Fruit fly (Drosophila melanogaster) whole organism, embryonic: ENCODE measurements around the gene ninaG.

ENCODE experiments used
- Ada2b ChIP-seq: fragments of 200-800 bp; sonication (Bioruptor generic); IDR thresholded peaks from 2 replicates; pipeline ENCODE4 v1.3.6; 2022; ENCODE audit warnings: missing biosample characterization, missing genetic modification characterization
- Bdp1 ChIP-seq: fragments of 200-800 bp; sonication (Bioruptor generic); optimal IDR thresholded peaks from 3 replicates; lab custom pipeline; 2016; ENCODE audit warnings: missing biosample characterization, missing genetic modification characterization
- CG10209 ChIP-seq: fragments of 200-800 bp; sonication (Bioruptor generic); optimal IDR thresholded peaks from 3 replicates; lab custom pipeline; 2017; ENCODE audit warnings: missing biosample characterization, mild to moderate bottlenecking, missing genetic modification characterization, missing genetic modification reagents
- CG1024 ChIP-seq: fragments of 200-800 bp; sonication (Bioruptor generic); IDR thresholded peaks from 2 replicates; pipeline ENCODE4 v1.3.6; 2022; ENCODE audit warnings: missing biosample characterization, missing genetic modification characterization
- CG11504 ChIP-seq: fragments of 200-800 bp; sonication (Bioruptor generic); optimal IDR thresholded peaks from 3 replicates; lab custom pipeline; 2019; ENCODE audit warnings: missing biosample characterization, mild to moderate bottlenecking, missing genetic modification characterization, moderate library complexity
- CG12219 ChIP-seq: fragments of 200-800 bp; sonication (Bioruptor generic); optimal IDR thresholded peaks from 3 replicates; lab custom pipeline; 2018; ENCODE audit warnings: missing biosample characterization, mild to moderate bottlenecking, missing genetic modification characterization
- CG13296 ChIP-seq: fragments of 200-800 bp; sonication (Bioruptor generic); optimal IDR thresholded peaks from 3 replicates; lab custom pipeline; 2018; ENCODE audit warnings: missing biosample characterization, mild to moderate bottlenecking, missing genetic modification characterization
- CG17186 ChIP-seq: fragments of 200-800 bp; sonication (Bioruptor generic); optimal IDR thresholded peaks from 3 replicates; lab custom pipeline; 2017; ENCODE audit warnings: missing biosample characterization, missing genetic modification reagents, missing genetic modification characterization
- CG17802 ChIP-seq: fragments of 200-800 bp; sonication (Bioruptor generic); optimal IDR thresholded peaks from 2 replicates; lab custom pipeline; 2018; ENCODE audit warnings: missing biosample characterization, mild to moderate bottlenecking, missing genetic modification characterization, moderate library complexity
- CG2129 ChIP-seq: fragments of 200-800 bp; sonication (Bioruptor generic); IDR thresholded peaks from 2 replicates; pipeline ENCODE4 v1.3.6; 2022; ENCODE audit warnings: missing biosample characterization, missing genetic modification characterization; ENCODE audit not compliant: partially characterized antibody
- CG31388 ChIP-seq: fragments of 200-800 bp; sonication (Bioruptor generic); optimal IDR thresholded peaks from 2 replicates; lab custom pipeline; 2016; ENCODE audit warnings: missing biosample characterization, missing genetic modification characterization
- CG4707 ChIP-seq: fragments of 200-800 bp; sonication (Bioruptor generic); optimal IDR thresholded peaks from 2 replicates; lab custom pipeline; 2018; ENCODE audit warnings: missing biosample characterization, mild to moderate bottlenecking, missing genetic modification characterization, moderate library complexity
- CG4730 ChIP-seq: fragments of 200-800 bp; sonication (Bioruptor generic); IDR thresholded peaks from 2 replicates; pipeline ENCODE4 v1.3.6; 2022; ENCODE audit warnings: missing biosample characterization, missing genetic modification characterization
- CG5180 ChIP-seq: fragments of 200-800 bp; sonication (Bioruptor generic); optimal IDR thresholded peaks from 3 replicates; lab custom pipeline; 2017; ENCODE audit warnings: missing biosample characterization, missing genetic modification characterization, mild to moderate bottlenecking, moderate library complexity, missing genetic modification reagents
- CG5953 ChIP-seq: fragments of 200-800 bp; sonication (Bioruptor generic); IDR thresholded peaks from 2 replicates; pipeline ENCODE4 v1.3.6; 2022; ENCODE audit warnings: missing biosample characterization, missing genetic modification characterization
- CG6272 ChIP-seq: fragments of 200-800 bp; sonication (Bioruptor generic); IDR thresholded peaks from 2 replicates; pipeline ENCODE4 v1.3.6; 2022; ENCODE audit warnings: missing biosample characterization, missing genetic modification characterization
- CG6683 ChIP-seq: fragments of 200-800 bp; sonication (Bioruptor generic); optimal IDR thresholded peaks from 2 replicates; lab custom pipeline; 2017; ENCODE audit warnings: missing biosample characterization, mild to moderate bottlenecking, missing genetic modification characterization, missing genetic modification reagents
- CG7928 ChIP-seq: fragments of 200-800 bp; sonication (Bioruptor generic); optimal IDR thresholded peaks from 2 replicates; lab custom pipeline; 2017; ENCODE audit warnings: missing biosample characterization, mild to moderate bottlenecking, missing genetic modification characterization
- D ChIP-seq, 2 experiments: fragments of 200-800 bp in 1 of 2; fragments of >200 bp in 1 of 2; sonication (Bioruptor generic) in 1 of 2; optimal IDR thresholded peaks; 2 replicates in 1 of 2; 3 replicates in 1 of 2; lab custom pipeline; 2017; ENCODE audit warnings: mild to moderate bottlenecking in 1 of 2, missing biosample characterization in 1 of 2, missing genetic modification characterization in 1 of 2, missing genetic modification reagents in 1 of 2
- Ets65A ChIP-seq: fragments of 200-800 bp; sonication (Bioruptor generic); peaks from one replicate; lab custom pipeline; 2016; ENCODE audit warnings: missing biosample characterization, missing genetic modification characterization
- Gsc ChIP-seq: fragments of 200-800 bp; sonication (Bioruptor generic); IDR thresholded peaks from 2 replicates; pipeline ENCODE4 v1.3.6; 2022; ENCODE audit warnings: missing biosample characterization, missing genetic modification characterization
- HmgD ChIP-seq: fragments of 200-800 bp; sonication (Bioruptor generic); optimal IDR thresholded peaks from 3 replicates; lab custom pipeline; 2016; ENCODE audit warnings: missing biosample characterization, missing genetic modification characterization
- HmgZ ChIP-seq: fragments of 200-800 bp; sonication (Bioruptor generic); optimal IDR thresholded peaks from 2 replicates; lab custom pipeline; 2018; ENCODE audit warnings: missing biosample characterization, mild to moderate bottlenecking, missing genetic modification characterization
- Hmr ChIP-seq: fragments of 200-800 bp; sonication (Bioruptor generic); optimal IDR thresholded peaks from 3 replicates; lab custom pipeline; 2017; ENCODE audit warnings: mild to moderate bottlenecking, missing biosample characterization, missing genetic modification reagents, missing genetic modification characterization
- NC2α ChIP-seq: fragments of 200-800 bp; sonication (Bioruptor generic); optimal IDR thresholded peaks from 2 replicates; lab custom pipeline; 2016; ENCODE audit warnings: missing biosample characterization, missing genetic modification characterization
- NfI ChIP-seq: fragments of 200-800 bp; sonication (Bioruptor generic); optimal IDR thresholded peaks from 3 replicates; lab custom pipeline; 2018; ENCODE audit warnings: missing biosample characterization, mild to moderate bottlenecking, missing genetic modification characterization, moderate library complexity
- Six4 ChIP-seq: fragments of 200-800 bp; sonication (Bioruptor generic); optimal IDR thresholded peaks from 2 replicates; lab custom pipeline; 2016; ENCODE audit warnings: missing biosample characterization, missing genetic modification characterization
- ab ChIP-seq: fragments of 200-800 bp; sonication (Bioruptor generic); optimal IDR thresholded peaks from 2 replicates; lab custom pipeline; 2016; ENCODE audit warnings: missing biosample characterization, missing genetic modification characterization
- ase ChIP-seq: fragments of 200-800 bp; sonication (Bioruptor generic); IDR thresholded peaks from 3 replicates; pipeline ENCODE4 v1.3.6; 2022; ENCODE audit warnings: missing biosample characterization, missing genetic modification characterization
- ato ChIP-seq: fragments of 200-800 bp; sonication (Bioruptor generic); IDR thresholded peaks from 2 replicates; pipeline ENCODE4 v1.3.6; 2022; ENCODE audit warnings: missing biosample characterization, missing genetic modification characterization; ENCODE audit not compliant: partially characterized antibody
- dan ChIP-seq: fragments of 200-800 bp; sonication (Bioruptor generic); IDR thresholded peaks from 2 replicates; pipeline ENCODE4 v1.3.6; 2022; ENCODE audit warnings: missing biosample characterization, missing genetic modification characterization
- dmrt11E ChIP-seq: fragments of 200-800 bp; sonication (Bioruptor generic); optimal IDR thresholded peaks from 3 replicates; lab custom pipeline; 2018; ENCODE audit warnings: missing biosample characterization, mild to moderate bottlenecking, missing genetic modification characterization, moderate library complexity
- fd96Cb ChIP-seq: fragments of 200-800 bp; sonication (Bioruptor generic); optimal IDR thresholded peaks from 2 replicates; lab custom pipeline; 2018; ENCODE audit warnings: missing biosample characterization, mild to moderate bottlenecking, missing genetic modification characterization, moderate library complexity
- luna ChIP-seq: fragments of 200-800 bp; sonication (Bioruptor generic); optimal IDR thresholded peaks from 2 replicates; lab custom pipeline; 2016; ENCODE audit warnings: missing biosample characterization, missing genetic modification characterization
- mirr ChIP-seq: fragments of 200-800 bp; sonication (Bioruptor generic); optimal IDR thresholded peaks from 3 replicates; lab custom pipeline; 2018; ENCODE audit warnings: missing biosample characterization, mild to moderate bottlenecking, missing genetic modification characterization
- nmo ChIP-seq: fragments of 200-800 bp; sonication (Bioruptor generic); optimal IDR thresholded peaks from 2 replicates; lab custom pipeline; 2018; ENCODE audit warnings: missing biosample characterization, mild to moderate bottlenecking, missing genetic modification characterization, moderate library complexity
- nom ChIP-seq: fragments of 200-800 bp; sonication (Bioruptor generic); optimal IDR thresholded peaks from 2 replicates; lab custom pipeline; 2017; ENCODE audit warnings: missing biosample characterization, missing genetic modification characterization, mild to moderate bottlenecking, moderate library complexity, missing genetic modification reagents
- onecut ChIP-seq: fragments of 200-800 bp; sonication (Bioruptor generic); IDR thresholded peaks from 2 replicates; pipeline ENCODE4 v1.3.6; 2022; ENCODE audit warnings: missing biosample characterization, missing genetic modification characterization
- pros ChIP-seq: fragments of 200-800 bp; sonication (Bioruptor generic); optimal IDR thresholded peaks from 3 replicates; lab custom pipeline; 2019; ENCODE audit warnings: missing biosample characterization, mild to moderate bottlenecking, missing genetic modification characterization, moderate library complexity
- psq ChIP-seq: fragments of 200-800 bp; sonication (Bioruptor generic); optimal IDR thresholded peaks from 2 replicates; lab custom pipeline; 2017; ENCODE audit warnings: missing biosample characterization, missing genetic modification characterization
- sd ChIP-seq: fragments of 200-800 bp; sonication (Bioruptor generic); optimal IDR thresholded peaks from 3 replicates; lab custom pipeline; 2018; ENCODE audit warnings: missing biosample characterization, mild to moderate bottlenecking, missing genetic modification characterization, moderate library complexity
- sens-2 ChIP-seq: fragments of 200-800 bp; sonication (Bioruptor generic); IDR thresholded peaks from 2 replicates; pipeline ENCODE4 v1.3.6; 2022; ENCODE audit warnings: missing biosample characterization, missing genetic modification characterization
- so ChIP-seq: fragments of 200-800 bp; sonication (Bioruptor generic); IDR thresholded peaks from 3 replicates; pipeline ENCODE4 v1.3.6; 2022; ENCODE audit warnings: missing biosample characterization, missing genetic modification characterization
- tio ChIP-seq: fragments of 200-800 bp; sonication (Bioruptor generic); optimal IDR thresholded peaks from 2 replicates; lab custom pipeline; 2017; ENCODE audit warnings: missing biosample characterization, missing genetic modification characterization, inconsistent platforms
- trh ChIP-seq: fragments of 200-800 bp; sonication (Bioruptor generic); optimal IDR thresholded peaks from 2 replicates; lab custom pipeline; 2016; ENCODE audit warnings: missing biosample characterization, missing genetic modification characterization
- ttk ChIP-seq: fragments of 200-800 bp; sonication (Bioruptor generic); IDR thresholded peaks from 2 replicates; pipeline ENCODE4 v2.1.2; 2022; ENCODE audit warnings: missing biosample characterization, missing genetic modification characterization
- usp ChIP-seq: fragments of >200 bp; optimal IDR thresholded peaks from 2 replicates; lab custom pipeline; 2017; ENCODE audit warnings: missing biosample characterization, missing genetic modification characterization
- wek ChIP-seq: fragments of 200-800 bp; sonication (Bioruptor generic); optimal IDR thresholded peaks from 3 replicates; lab custom pipeline; 2018; ENCODE audit warnings: missing biosample characterization, mild to moderate bottlenecking, missing genetic modification characterization, moderate library complexity
- wor ChIP-seq: fragments of 200-800 bp; sonication (Bioruptor generic); IDR thresholded peaks from 2 replicates; pipeline ENCODE4 v1.3.6; 2022; ENCODE audit warnings: missing biosample characterization, missing genetic modification characterization

The ninaG gene

DNA sequence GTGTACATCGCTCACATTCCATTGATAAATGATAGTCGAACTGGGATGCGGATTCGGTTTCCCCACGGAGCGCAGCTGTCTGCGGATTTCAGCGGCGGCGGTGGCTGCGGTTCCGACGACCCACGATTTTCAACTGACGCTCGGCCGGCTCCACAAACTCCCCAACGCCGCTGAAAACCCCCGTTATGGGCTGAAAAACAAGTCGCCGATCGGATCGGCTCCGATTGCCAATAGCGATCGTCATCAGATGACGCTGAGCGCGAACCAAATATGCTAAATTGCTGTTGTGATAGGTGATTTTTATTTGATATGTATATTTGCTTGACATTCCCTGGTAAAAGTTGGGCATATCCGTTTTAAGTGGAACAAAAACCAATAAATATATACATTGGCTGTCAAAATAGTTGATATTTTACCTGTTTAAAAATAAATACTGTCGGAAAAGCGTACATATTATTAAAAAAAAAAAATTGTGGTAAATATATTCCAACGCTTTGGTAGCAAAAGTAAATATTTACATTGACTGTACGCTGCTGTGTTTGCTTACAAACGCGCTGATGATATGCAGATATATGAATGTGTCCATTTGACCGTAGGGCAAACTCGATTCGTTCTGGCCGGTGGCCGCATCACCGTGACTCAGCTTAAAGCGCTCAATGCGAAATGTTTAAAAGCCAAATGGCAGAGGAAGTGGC lies 32.9 kb upstream of the ninaG start (continued):
- TF ChIP-seq onecut (no peak), Bdp1 (GFP tag; lab: Kevin White, UChicago) (no peak), ab (GFP tag; lab: Kevin White, UChicago) (peak; percentile 2), NfI (GFP tag; lab: Kevin White, UChicago) (peak; percentile 59), sens-2 (GFP tag; lab: Robert Waterston, UW) (no peak), Ada2b (GFP tag; lab: Robert Waterston, UW) (peak; percentile 49), CG5180 (GFP tag; lab: Kevin White, UChicago) (no peak), nom (GFP tag; lab: Kevin White, UChicago) (no peak), CG2129 (GFP tag; lab: Robert Waterston, UW) (no peak), CG17802 (tag; lab: Kevin White, UChicago) (no peak), Six4 (GFP tag; lab: Kevin White, UChicago) (no peak), CG12219 (GFP tag; lab: Kevin White, UChicago) (peak; percentile 29), CG7928 (peak; percentile 5), psq (GFP tag; lab: Kevin White, UChicago) (no peak), NC2α (GFP tag; lab: Kevin White, UChicago) (no peak), CG11504 (tag; lab: Kevin White, UChicago) (peak; percentile 76), CG10209 (GFP tag; lab: Kevin White, UChicago) (peak; percentile 64), dan (no peak), CG1024 (GFP tag; lab: Robert Waterston, UW) (no peak), so (GFP tag; lab: Robert Waterston, UW) (no peak), CG6683 (GFP tag; lab: Kevin White, UChicago) (no peak), wor (GFP tag; lab: Robert Waterston, UW) (no peak), CG6272 (GFP tag; lab: Robert Waterston, UW) (no peak; the same call in 1 of the 2 replicates), Hmr (GFP tag; lab: Kevin White, UChicago) (peak; percentile 77), CG4707 (GFP tag; lab: Kevin White, UChicago) (no peak), HmgD (GFP tag; lab: Kevin White, UChicago) (no peak), pros (GFP tag; lab: Kevin White, UChicago) (no peak), Ets65A (GFP tag; lab: Kevin White, UChicago) (peak; percentile 97), ato (GFP tag; lab: Robert Waterston, UW) (no peak), HmgZ (tag; lab: Kevin White, UChicago) (peak; percentile 51), fd96Cb (tag; lab: Kevin White, UChicago) (peak; percentile 42), dmrt11E (tag; lab: Kevin White, UChicago) (no peak), ttk (GFP tag; lab: Robert Waterston, UW) (no peak; the same call in none of the 2 replicates), usp (GFP tag; lab: Kevin White, UChicago) (no peak), CG5953 (no peak), ase (0 out of 3 replicates have a peak, but pooled peaks have one; percentile 46), D (optimal IDR thresholded peaks at IDR 0.05; lab: Kevin White, UChicago) (no peak), D (GFP tag; optimal IDR thresholded peaks at IDR 0.05; lab: Kevin White, UChicago) (no peak), CG17186 (GFP tag; lab: Kevin White, UChicago) (no peak), luna (GFP tag; lab: Kevin White, UChicago) (no peak), CG31388 (GFP tag; lab: Kevin White, UChicago) (no peak), Gsc (no peak), nmo (GFP tag; lab: Kevin White, UChicago) (peak; percentile 35), wek (GFP tag; lab: Kevin White, UChicago) (no peak), tio (GFP tag; lab: Kevin White, UChicago) (peak; percentile 41), CG4730 (GFP tag; lab: Robert Waterston, UW) (no peak), CG13296 (GFP tag; lab: Kevin White, UChicago) (peak; percentile 39), sd (tag; lab: Kevin White, UChicago) (peak; percentile 57), mirr (GFP tag; lab: Kevin White, UChicago) (no peak), trh (GFP tag; lab: Kevin White, UChicago) (no peak)
